Fruit fly (Drosophila melanogaster): ENCODE data around the gene P58IPK.

The P58IPK gene

dm6 chr3R:9603022-9603942, 16.5 kb downstream of the P58IPK start:
- TF ChIP-seq CG8478 (optimal IDR thresholded peaks at IDR 0.05) (no peak), pan (optimal IDR thresholded peaks at IDR 0.05) (no peak), usp (GFP tag; optimal IDR thresholded peaks at IDR 0.05) (no peak), Dll (optimal IDR thresholded peaks at IDR 0.05) (no peak)

dm6 chr3R:9604445-9605020, 17.8 kb downstream of the P58IPK start:
- TF ChIP-seq psq (optimal IDR thresholded peaks at IDR 0.05) (no peak), CG8478 (optimal IDR thresholded peaks at IDR 0.05) (no peak), pan (optimal IDR thresholded peaks at IDR 0.05) (no peak), usp (GFP tag; optimal IDR thresholded peaks at IDR 0.05) (no peak), Dll (optimal IDR thresholded peaks at IDR 0.05) (no peak), EcR (GFP tag; optimal IDR thresholded peaks at IDR 0.05) (no peak)

dm6 chr3R:9605084-9605483, 18.3 kb downstream of the P58IPK start:
- TF ChIP-seq EcR (GFP tag; optimal IDR thresholded peaks at IDR 0.05) (no peak), Dll (optimal IDR thresholded peaks at IDR 0.05) (no peak), pan (optimal IDR thresholded peaks at IDR 0.05) (no peak), psq (optimal IDR thresholded peaks at IDR 0.05) (no peak), usp (GFP tag; optimal IDR thresholded peaks at IDR 0.05) (no peak), CG8478 (optimal IDR thresholded peaks at IDR 0.05) (no peak)

- no peak for TF ChIP-seq Dll (optimal IDR thresholded peaks at IDR 0.05)
Measured at dm6 chr3R:9606913-9607804, 20.4 kb downstream of the P58IPK start.

- TF ChIP-seq pan (optimal IDR thresholded peaks at IDR 0.05), result no peak
- TF ChIP-seq CG8478 (optimal IDR thresholded peaks at IDR 0.05), result no peak
- TF ChIP-seq Dll (optimal IDR thresholded peaks at IDR 0.05), result no peak
Measured at dm6 chr3R:9608206-9608605, 21.5 kb downstream of the P58IPK start.

dm6 chr3R:9612217-9612616, 25.5 kb downstream of the P58IPK start:
- TF ChIP-seq CG8478 (optimal IDR thresholded peaks at IDR 0.05) (no peak), psq (optimal IDR thresholded peaks at IDR 0.05) (no peak), pan (optimal IDR thresholded peaks at IDR 0.05) (no peak), EcR (GFP tag; optimal IDR thresholded peaks at IDR 0.05) (no peak), Dll (optimal IDR thresholded peaks at IDR 0.05) (no peak), usp (GFP tag; optimal IDR thresholded peaks at IDR 0.05) (no peak)

dm6 chr3R:9613124-9613523, 26.4 kb downstream of the P58IPK start:
- no peak for TF ChIP-seq psq (optimal IDR thresholded peaks at IDR 0.05)
- TF ChIP-seq EcR (GFP tag; optimal IDR thresholded peaks at IDR 0.05), result no peak
- no peak for TF ChIP-seq pan (optimal IDR thresholded peaks at IDR 0.05)
- TF ChIP-seq usp (GFP tag; optimal IDR thresholded peaks at IDR 0.05), result no peak
- TF ChIP-seq Dll (optimal IDR thresholded peaks at IDR 0.05), result no peak
- TF ChIP-seq CG8478 (optimal IDR thresholded peaks at IDR 0.05), result no peak

dm6 chr3R:9618331-9618730, 31.6 kb downstream of the P58IPK start:
- no peak for TF ChIP-seq EcR (GFP tag; optimal IDR thresholded peaks at IDR 0.05)
- no peak for TF ChIP-seq pan (optimal IDR thresholded peaks at IDR 0.05)
- no peak for TF ChIP-seq CG8478 (optimal IDR thresholded peaks at IDR 0.05)
- no peak for TF ChIP-seq usp (GFP tag; optimal IDR thresholded peaks at IDR 0.05)
- TF ChIP-seq psq (optimal IDR thresholded peaks at IDR 0.05), result no peak
- TF ChIP-seq Dll (optimal IDR thresholded peaks at IDR 0.05), result no peak

dm6 chr3R:9620278-9620677, 33.5 kb downstream of the P58IPK start:
- TF ChIP-seq EcR (GFP tag; optimal IDR thresholded peaks at IDR 0.05) (no peak), psq (optimal IDR thresholded peaks at IDR 0.05) (no peak), Dll (optimal IDR thresholded peaks at IDR 0.05) (no peak), CG8478 (optimal IDR thresholded peaks at IDR 0.05) (no peak), usp (GFP tag; optimal IDR thresholded peaks at IDR 0.05) (no peak), pan (optimal IDR thresholded peaks at IDR 0.05) (no peak)

- TF ChIP-seq pan (optimal IDR thresholded peaks at IDR 0.05) (no peak), EcR (GFP tag; optimal IDR thresholded peaks at IDR 0.05) (no peak), psq (optimal IDR thresholded peaks at IDR 0.05) (no peak), CG8478 (optimal IDR thresholded peaks at IDR 0.05) (no peak), usp (GFP tag; optimal IDR thresholded peaks at IDR 0.05) (no peak), Dll (optimal IDR thresholded peaks at IDR 0.05) (no peak)
Measured at dm6 chr3R:9625443-9625842, 38.7 kb downstream of the P58IPK start.

- no peak for TF ChIP-seq Dll (optimal IDR thresholded peaks at IDR 0.05)
- TF ChIP-seq EcR (GFP tag; optimal IDR thresholded peaks at IDR 0.05), result no peak
- TF ChIP-seq pan (optimal IDR thresholded peaks at IDR 0.05), result no peak
- no peak for TF ChIP-seq CG8478 (optimal IDR thresholded peaks at IDR 0.05)
- no peak for TF ChIP-seq usp (GFP tag; optimal IDR thresholded peaks at IDR 0.05)
Measured at dm6 chr3R:9626266-9626665, 39.5 kb downstream of the P58IPK start.

dm6 chr3R:9626880-9627401, 40.2 kb downstream of the P58IPK start, which contains the start of the genes CG9427 and CG8319:
Gene CG9427 (minus strand): TSS chr3R:9626930.
Gene CG8319 (plus strand): TSS chr3R:9627321.
- TF ChIP-seq usp (GFP tag; optimal IDR thresholded peaks at IDR 0.05) (no peak), CG8478 (optimal IDR thresholded peaks at IDR 0.05) (no peak), pan (optimal IDR thresholded peaks at IDR 0.05) (no peak), EcR (GFP tag; optimal IDR thresholded peaks at IDR 0.05) (no peak), psq (optimal IDR thresholded peaks at IDR 0.05) (no peak), Dll (optimal IDR thresholded peaks at IDR 0.05) (no peak)
